Fruit fly (Drosophila melanogaster) S2 (cell line): ENCODE data around the gene kel.

Experiments
- CG8478 ChIP-seq: fragments of >200 bp; optimal IDR thresholded peaks from 2 replicates; lab custom pipeline; 2018
- CTCF ChIP-seq, 2 experiments: fragments of >200 bp; optimal IDR thresholded peaks; 2 replicates each; lab custom pipeline; 2018

dm6 chr2L:18186695-18187094, 48.8 kb upstream of the kel start:
- TF ChIP-seq CTCF (optimal IDR thresholded peaks at IDR 0.05; lab: Kevin White, UChicago) (no peak), CG8478 (lab: Kevin White, UChicago) (no peak)
